Fruit fly (Drosophila melanogaster): ENCODE results near the gene ppk20.

The ppk20 gene

DNA sequence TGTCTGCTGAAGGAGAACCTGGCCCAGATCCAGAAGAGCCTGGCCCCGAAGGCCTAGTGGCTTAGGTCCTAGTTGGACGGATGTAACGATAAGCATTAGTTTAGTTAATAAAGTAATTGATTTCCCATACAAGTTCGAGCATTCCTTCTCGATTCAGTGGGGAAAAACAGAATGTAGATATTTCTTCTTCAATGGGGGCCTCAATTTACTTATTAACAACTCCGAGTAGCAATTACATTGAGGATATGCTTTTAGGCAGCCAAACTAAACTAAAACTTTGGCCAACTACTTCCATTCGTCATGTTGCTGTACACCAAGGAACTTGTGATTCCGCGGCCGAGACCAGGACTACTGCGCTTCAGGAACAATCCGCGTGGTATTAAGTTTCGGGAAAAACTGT is 3.5 kb upstream of the ppk20 start, which contains the start of gene ppk19:
ppk19 (plus strand) TSS at position 301 of the 400 bp plus-strand sequence.
- TF ChIP-seq CG14655 (GFP tag; optimal IDR thresholded peaks at IDR 0.05) = no peak
- TF ChIP-seq CG17806 (tag; optimal IDR thresholded peaks at IDR 0.05) = no peak

DNA sequence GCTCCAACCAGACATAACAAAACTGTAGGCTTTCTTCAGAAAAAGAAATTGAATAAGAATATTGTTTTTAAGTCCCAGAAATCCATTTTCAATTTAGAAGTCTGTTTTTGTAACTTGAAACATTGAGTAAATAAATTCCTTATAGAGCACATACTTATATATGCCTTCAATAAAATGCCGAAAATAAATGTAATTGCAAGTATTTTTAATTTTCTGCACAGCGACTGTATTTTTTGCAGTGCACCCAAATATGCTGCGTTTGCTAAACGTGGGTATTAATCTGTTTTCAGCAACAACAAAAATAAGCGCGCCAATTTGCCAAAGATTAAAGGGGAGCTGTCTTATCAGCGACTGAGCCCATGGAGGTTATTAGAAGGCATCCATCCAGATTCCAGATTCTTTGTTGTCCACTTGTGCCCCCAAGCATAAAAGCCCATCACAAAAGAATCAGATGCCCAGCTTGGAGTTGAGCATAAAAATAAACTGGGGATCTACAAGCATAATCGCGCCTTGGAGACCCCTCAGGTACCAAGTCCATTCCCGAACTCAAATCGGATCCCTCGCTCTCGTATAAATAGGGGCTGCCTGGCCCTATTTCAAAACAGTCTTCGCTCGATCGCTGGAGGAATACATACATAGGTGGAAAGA is 2.5 kb upstream of the ppk20 start, which contains the start of gene Obp99a:
Obp99a (plus strand) TSS at position 598 of the 648 bp plus-strand sequence.
- TF ChIP-seq EcR (GFP tag; optimal IDR thresholded peaks at IDR 0.05) = no peak
- no peak for TF ChIP-seq gl (tag; optimal IDR thresholded peaks at IDR 0.05)
- no peak for TF ChIP-seq CG32121 (GFP tag; IDR thresholded peaks at IDR 0.05)
- TF ChIP-seq CG13204 (GFP tag; optimal IDR thresholded peaks at IDR 0.05) = no peak
- no peak for TF ChIP-seq CG12605 (GFP tag; IDR thresholded peaks at IDR 0.05)
- no peak for TF ChIP-seq CG15710 (tag; optimal IDR thresholded peaks at IDR 0.05)
- no peak for TF ChIP-seq Snoo (tag; optimal IDR thresholded peaks at IDR 0.05)
- TF ChIP-seq CG8159 (tag; optimal IDR thresholded peaks at IDR 0.05) = no peak
- no peak for TF ChIP-seq CG8301 (tag; optimal IDR thresholded peaks at IDR 0.05)
- TF ChIP-seq rn (GFP tag; IDR thresholded peaks at IDR 0.05) = no peak
- TF ChIP-seq D1 (tag; optimal IDR thresholded peaks at IDR 0.05) = no peak
- no peak for TF ChIP-seq CG10348 (GFP tag; IDR thresholded peaks at IDR 0.05)
- TF ChIP-seq CG17806 (tag; optimal IDR thresholded peaks at IDR 0.05) = no peak
- TF ChIP-seq CG4496 (GFP tag; IDR thresholded peaks at IDR 0.05) = no peak
- no peak for TF ChIP-seq Ets98B (GFP tag; IDR thresholded peaks at IDR 0.05)
- TF ChIP-seq Pif1A (GFP tag; optimal IDR thresholded peaks at IDR 0.05) = no peak

DNA sequence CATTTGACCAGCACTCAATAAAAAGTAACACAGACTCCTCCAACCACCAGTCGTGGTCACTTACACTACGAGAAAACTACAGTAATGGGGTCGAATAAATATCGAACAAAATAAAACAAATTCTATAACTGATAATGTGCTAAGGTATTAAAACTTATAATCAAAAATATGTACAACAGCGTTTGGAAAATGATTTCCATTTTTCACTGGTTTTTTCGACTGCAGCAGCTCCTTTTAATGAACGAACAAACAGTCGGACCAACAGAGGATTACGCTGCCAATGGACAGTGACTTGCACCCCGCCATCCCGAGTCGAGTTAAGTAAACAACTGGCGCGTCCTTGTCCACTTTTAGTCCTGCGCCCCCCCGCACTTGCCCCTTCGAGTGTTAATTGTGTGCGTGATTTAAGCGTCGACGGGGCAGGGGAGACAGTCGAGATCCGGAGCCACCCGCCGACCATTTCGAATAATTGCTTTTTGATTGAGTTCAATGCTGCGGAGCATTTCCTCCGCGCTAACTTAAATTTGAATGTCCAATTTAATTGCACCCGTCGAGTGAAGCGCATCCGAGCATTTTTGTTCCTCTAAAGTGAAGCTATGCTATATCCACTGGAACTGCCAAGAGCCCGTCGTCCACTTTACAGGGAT is 4.4 kb downstream of the ppk20 start, which contains the start of gene ppk21:
ppk21 (plus strand) TSS at position 597 of the 647 bp plus-strand sequence.
- no peak for TF ChIP-seq Snoo (tag; optimal IDR thresholded peaks at IDR 0.05)
- no peak for TF ChIP-seq D1 (tag; optimal IDR thresholded peaks at IDR 0.05)
- TF ChIP-seq CG13204 (GFP tag; optimal IDR thresholded peaks at IDR 0.05) = no peak
- no peak for TF ChIP-seq CG14655 (GFP tag; optimal IDR thresholded peaks at IDR 0.05)

DNA sequence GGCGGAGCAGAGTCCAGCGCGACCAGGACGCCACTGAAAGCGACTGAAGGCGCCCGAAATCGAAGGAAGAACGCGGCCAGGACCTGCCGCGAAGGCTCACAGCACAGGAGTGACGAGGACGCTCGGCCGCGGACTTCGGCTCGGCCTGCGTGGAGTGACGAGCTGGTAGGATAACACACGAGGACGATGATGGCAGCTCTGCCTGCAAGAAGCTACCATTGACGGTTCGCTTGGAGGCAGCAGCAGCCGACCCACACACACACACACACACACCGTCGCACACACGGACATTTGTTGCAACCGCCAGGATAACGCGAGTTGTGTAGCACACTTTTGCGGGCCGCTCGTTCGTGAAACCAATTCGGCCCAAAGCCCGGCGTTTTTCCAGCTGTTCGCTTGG is 8.7 kb downstream of the ppk20 start, which contains the start of gene Dop1R2:
Dop1R2 (minus strand) TSS at position 35 of the 400 bp plus-strand sequence.
- TF ChIP-seq CG34367 (tag; optimal IDR thresholded peaks at IDR 0.05) (no peak), CG13204 (GFP tag; optimal IDR thresholded peaks at IDR 0.05) (peak; percentile 23)

DNA sequence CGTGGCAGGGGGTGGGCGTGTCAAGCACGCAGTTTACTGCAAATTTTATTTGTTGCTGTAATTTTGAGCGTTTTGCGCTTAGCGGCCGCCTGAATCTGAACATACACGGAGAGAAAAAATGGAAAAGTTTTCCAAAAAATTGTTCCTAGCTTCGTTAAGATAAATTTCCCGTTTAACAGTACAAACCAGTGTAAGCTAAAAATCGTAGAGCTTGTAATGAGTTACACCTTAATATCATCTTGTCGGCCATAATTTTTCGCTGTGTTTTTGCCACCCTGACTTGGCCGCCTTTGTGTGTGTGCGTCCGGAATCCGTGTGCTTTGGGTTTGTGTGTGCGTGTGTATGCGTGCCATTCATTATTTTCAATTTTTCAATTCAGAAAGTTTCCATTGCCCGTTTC is 17.2 kb downstream of the ppk20 start:
- peak; percentile 21 for TF ChIP-seq CG8159 (tag; optimal IDR thresholded peaks at IDR 0.05)
- TF ChIP-seq EcR (GFP tag; optimal IDR thresholded peaks at IDR 0.05) = no peak
- no peak for TF ChIP-seq Pif1A (GFP tag; optimal IDR thresholded peaks at IDR 0.05)
- no peak for TF ChIP-seq D1 (tag; optimal IDR thresholded peaks at IDR 0.05)
- TF ChIP-seq Snoo (tag; optimal IDR thresholded peaks at IDR 0.05) = no peak
- no peak for TF ChIP-seq Ets98B (GFP tag; IDR thresholded peaks at IDR 0.05)
- TF ChIP-seq CG12605 (GFP tag; IDR thresholded peaks at IDR 0.05) = no peak

DNA sequence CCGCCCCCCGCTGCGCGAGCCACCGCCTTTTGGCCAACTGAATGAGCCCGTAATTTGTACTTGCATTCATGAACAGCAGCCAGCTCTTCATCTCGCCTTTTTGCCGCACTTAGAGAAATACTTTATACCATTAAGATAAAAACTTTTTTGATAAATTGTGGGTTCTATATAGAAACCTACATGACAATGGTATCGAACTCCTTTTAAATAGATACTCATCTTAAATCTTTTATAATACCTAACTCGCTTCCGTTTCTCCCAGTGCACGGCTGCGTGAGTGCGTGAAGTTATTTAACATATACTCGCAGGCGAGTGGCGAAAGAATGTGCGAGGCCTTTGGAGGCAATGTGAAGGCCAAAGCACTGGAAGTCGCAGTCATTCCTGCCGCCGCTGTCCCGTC is 42.8 kb downstream of the ppk20 start:
- no peak for TF ChIP-seq EcR (GFP tag; optimal IDR thresholded peaks at IDR 0.05)
- no peak for TF ChIP-seq D1 (tag; optimal IDR thresholded peaks at IDR 0.05)
- no peak for TF ChIP-seq CG32121 (GFP tag; IDR thresholded peaks at IDR 0.05)
- peak; percentile 3 for TF ChIP-seq CG13204 (GFP tag; optimal IDR thresholded peaks at IDR 0.05)
- TF ChIP-seq Pif1B (GFP tag; optimal IDR thresholded peaks at IDR 0.05) = no peak
- TF ChIP-seq CG8159 (tag; optimal IDR thresholded peaks at IDR 0.05) = peak; percentile 49
- peak; percentile 51; the same call in 1 of the 3 replicates for TF ChIP-seq fd96Ca (GFP tag; IDR thresholded peaks at IDR 0.05)
- TF ChIP-seq CG4496 (GFP tag; IDR thresholded peaks at IDR 0.05) = 0 out of 3 replicates have a peak, but pooled peaks have one; percentile 33
- peak; percentile 13; the same call in 1 of the 2 replicates for TF ChIP-seq Ets98B (GFP tag; IDR thresholded peaks at IDR 0.05)
- peak; percentile 46 for TF ChIP-seq CG15710 (tag; optimal IDR thresholded peaks at IDR 0.05)
- no peak for TF ChIP-seq CG17806 (tag; optimal IDR thresholded peaks at IDR 0.05)

DNA sequence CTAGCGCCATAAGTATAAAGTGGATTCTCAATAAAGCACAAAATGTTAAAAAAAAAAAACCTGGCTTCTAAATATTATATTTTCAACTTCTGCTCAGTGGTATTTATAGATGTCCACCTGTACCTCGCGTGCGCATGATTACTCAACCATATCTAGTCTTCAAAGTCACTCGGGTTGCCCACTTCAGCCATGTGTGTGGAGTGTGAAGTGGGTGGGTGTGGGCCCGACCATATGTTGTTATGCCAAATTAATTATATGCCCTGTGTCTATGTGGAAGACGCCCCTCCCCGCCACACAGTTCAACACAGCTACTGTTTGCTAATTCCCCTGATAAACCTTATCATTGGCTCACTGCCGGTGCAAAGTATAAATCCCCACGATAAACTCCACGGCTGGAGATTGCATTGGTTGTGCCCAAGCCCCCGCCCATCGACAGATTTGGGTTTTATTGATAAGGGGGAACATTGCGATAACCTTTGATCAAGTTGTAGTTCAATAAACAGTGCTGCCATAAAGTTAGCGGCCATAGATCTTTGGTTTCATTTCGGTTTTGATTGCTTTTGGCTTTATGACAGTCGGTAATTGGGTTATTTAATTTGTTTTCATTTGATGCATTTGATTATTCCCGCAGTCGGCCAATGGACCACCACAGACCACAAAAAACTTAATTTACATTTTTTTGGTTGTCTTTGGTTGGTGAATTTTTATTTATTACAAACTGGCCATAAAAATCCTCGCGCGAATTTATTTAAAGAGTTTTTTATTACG is 47.8 kb downstream of the ppk20 start:
- TF ChIP-seq CG12605 (GFP tag; IDR thresholded peaks at IDR 0.05) (no peak), D1 (tag; optimal IDR thresholded peaks at IDR 0.05) (no peak), CG14655 (GFP tag; optimal IDR thresholded peaks at IDR 0.05) (no peak), Pif1A (GFP tag; optimal IDR thresholded peaks at IDR 0.05) (no peak), CG32121 (GFP tag; IDR thresholded peaks at IDR 0.05) (no peak), fd96Ca (GFP tag; IDR thresholded peaks at IDR 0.05) (no peak), Pif1B (GFP tag; optimal IDR thresholded peaks at IDR 0.05) (no peak), EcR (GFP tag; optimal IDR thresholded peaks at IDR 0.05) (no peak), Ets98B (GFP tag; IDR thresholded peaks at IDR 0.05) (no peak), CG9948 (tag; optimal IDR thresholded peaks at IDR 0.05) (no peak), CG4496 (GFP tag; IDR thresholded peaks at IDR 0.05) (no peak), CG10348 (GFP tag; IDR thresholded peaks at IDR 0.05) (no peak), gl (tag; optimal IDR thresholded peaks at IDR 0.05) (no peak), CG34367 (tag; optimal IDR thresholded peaks at IDR 0.05) (no peak), Snoo (tag; optimal IDR thresholded peaks at IDR 0.05) (no peak), rn (GFP tag; IDR thresholded peaks at IDR 0.05) (no peak), CG13204 (GFP tag; optimal IDR thresholded peaks at IDR 0.05) (no peak)
